Fruit fly (Drosophila melanogaster) whole organism, adult: ENCODE data around the gene LeuRS.

Experiments
- CG11617 ChIP-seq: fragments of 200-800 bp; sonication (Bioruptor generic); optimal IDR thresholded peaks from 2 replicates; lab custom pipeline; 2017; ENCODE audit warnings: mild to moderate bottlenecking, missing biosample characterization, missing genetic modification reagents, missing genetic modification characterization
- CG12768 ChIP-seq: fragments of 200-800 bp; sonication (Bioruptor generic); optimal IDR thresholded peaks from 2 replicates; lab custom pipeline; 2017; ENCODE audit warnings: missing biosample characterization, missing genetic modification characterization, mild to moderate bottlenecking, moderate library complexity, missing genetic modification reagents
- CG14711 ChIP-seq: fragments of 200-800 bp; sonication (Bioruptor generic); optimal IDR thresholded peaks from 2 replicates; lab custom pipeline; 2018; ENCODE audit warnings: missing biosample characterization, mild to moderate bottlenecking, missing genetic modification characterization, moderate library complexity
- CG1620 ChIP-seq: fragments of 200-800 bp; sonication (Bioruptor generic); optimal IDR thresholded peaks from 2 replicates; lab custom pipeline; 2016; ENCODE audit warnings: missing biosample characterization, missing genetic modification characterization
- CG33017 ChIP-seq: fragments of 200-800 bp; sonication (Bioruptor generic); optimal IDR thresholded peaks from 2 replicates; lab custom pipeline; 2018; ENCODE audit warnings: missing biosample characterization, mild to moderate bottlenecking, missing genetic modification characterization, moderate library complexity
- CG7045 ChIP-seq: fragments of 200-800 bp; sonication (Bioruptor generic); optimal IDR thresholded peaks from 2 replicates; lab custom pipeline; 2017; ENCODE audit warnings: missing biosample characterization, mild to moderate bottlenecking, missing genetic modification characterization
- Clk ChIP-seq: fragments of 200-800 bp; sonication (Bioruptor generic); optimal IDR thresholded peaks from 2 replicates; lab custom pipeline; 2017; ENCODE audit warnings: missing biosample characterization, missing genetic modification characterization
- Crg-1 ChIP-seq: fragments of 200-800 bp; sonication (Bioruptor generic); optimal IDR thresholded peaks from 2 replicates; lab custom pipeline; 2016; ENCODE audit warnings: missing biosample characterization, missing genetic modification characterization
- Hr96 ChIP-seq: fragments of 200-800 bp; sonication (Bioruptor generic); optimal IDR thresholded peaks from 2 replicates; lab custom pipeline; 2016; ENCODE audit warnings: missing biosample characterization, missing genetic modification characterization
- Mnt ChIP-seq: fragments of 200-800 bp; sonication (Bioruptor generic); optimal IDR thresholded peaks from 2 replicates; lab custom pipeline; 2016; ENCODE audit warnings: missing biosample characterization, mild to moderate bottlenecking, missing genetic modification characterization
- bab1 ChIP-seq: fragments of 200-800 bp; sonication (Bioruptor generic); optimal IDR thresholded peaks from 3 replicates; lab custom pipeline; 2019; ENCODE audit warnings: missing biosample characterization, mild to moderate bottlenecking, missing genetic modification characterization, moderate library complexity
- cic ChIP-seq: fragments of 200-800 bp; sonication (Bioruptor generic); optimal IDR thresholded peaks from 2 replicates; lab custom pipeline; 2017; ENCODE audit warnings: missing biosample characterization, mild to moderate bottlenecking, missing genetic modification characterization, moderate library complexity
- cnc ChIP-seq, 2 experiments: fragments of >200 bp; optimal IDR thresholded peaks; 2 replicates each; lab custom pipeline; 2017
- kay ChIP-seq: fragments of 200-800 bp; sonication (Bioruptor generic); peaks from one replicate; lab custom pipeline; 2016; ENCODE audit warnings: missing biosample characterization, missing genetic modification characterization, borderline replicate concordance
- ovo ChIP-seq: fragments of 200-800 bp; sonication (Bioruptor generic); optimal IDR thresholded peaks from 2 replicates; lab custom pipeline; 2016; ENCODE audit warnings: missing biosample characterization, missing genetic modification characterization
- pad ChIP-seq: fragments of 200-800 bp; sonication (Bioruptor generic); optimal IDR thresholded peaks from 3 replicates; lab custom pipeline; 2017; ENCODE audit warnings: missing biosample characterization, missing genetic modification characterization, mild to moderate bottlenecking, moderate library complexity, missing genetic modification reagents
- tj ChIP-seq: fragments of 200-800 bp; sonication (Bioruptor generic); optimal IDR thresholded peaks from 3 replicates; lab custom pipeline; 2017; ENCODE audit warnings: missing biosample characterization, mild to moderate bottlenecking, missing genetic modification characterization, moderate library complexity
- toe ChIP-seq: fragments of 200-800 bp; sonication (Bioruptor generic); optimal IDR thresholded peaks from 2 replicates; lab custom pipeline; 2016; ENCODE audit warnings: missing biosample characterization, missing genetic modification characterization

LeuRS gene

DNA sequence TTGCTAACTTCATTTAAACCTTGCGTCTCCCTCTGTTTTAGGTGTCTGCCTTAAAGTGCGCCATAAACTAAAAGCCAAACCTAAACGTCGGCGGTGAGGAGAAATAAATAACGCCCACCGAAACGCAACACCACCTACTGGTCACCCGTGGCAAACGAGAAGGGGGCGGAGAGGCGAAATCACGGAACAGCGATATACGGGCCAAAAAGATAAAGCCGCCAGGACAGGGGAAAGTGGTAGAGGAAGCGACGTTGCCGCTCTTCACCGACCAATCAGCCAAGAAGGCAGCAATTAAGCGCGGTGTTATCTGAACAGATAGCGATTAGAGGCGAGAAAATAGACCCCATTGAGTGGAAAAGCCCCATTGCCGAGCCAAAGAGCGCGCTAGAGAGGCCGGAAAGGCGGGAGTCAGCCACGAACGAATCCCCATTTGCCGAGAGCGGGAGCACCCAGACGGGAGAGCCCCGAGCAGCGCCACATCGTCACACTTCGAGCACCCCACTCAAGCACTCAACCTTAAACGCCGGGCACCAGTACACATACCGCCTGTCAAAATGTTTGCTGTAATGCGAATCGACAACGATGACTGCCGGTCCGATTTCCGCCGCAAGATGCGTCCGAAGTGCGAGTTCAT lies 30.7 kb upstream of the LeuRS start:
- TF ChIP-seq Crg-1 (GFP tag; lab: Kevin White, UChicago), result no peak
- TF ChIP-seq Mnt (GFP tag; lab: Kevin White, UChicago), result no peak
- TF ChIP-seq Hr96 (GFP tag; lab: Kevin White, UChicago), result no peak
- no peak for TF ChIP-seq bab1 (GFP tag; lab: Kevin White, UChicago)
- peak; percentile 22 for TF ChIP-seq pad (GFP tag; lab: Kevin White, UChicago)

dm6 chr2L:3543062-3543461 lies 28.6 kb upstream of the LeuRS start:
- TF ChIP-seq CG1620 (GFP tag; lab: Kevin White, UChicago), result no peak
- TF ChIP-seq Crg-1 (GFP tag; lab: Kevin White, UChicago), result no peak

dm6 chr2L:3539996-3540395 lies 25.5 kb upstream of the LeuRS start:
- no peak for TF ChIP-seq CG12768 (GFP tag; lab: Kevin White, UChicago)
- TF ChIP-seq Crg-1 (GFP tag; lab: Kevin White, UChicago), result no peak
- TF ChIP-seq CG33017 (tag; lab: Kevin White, UChicago), result no peak
- TF ChIP-seq Hr96 (GFP tag; lab: Kevin White, UChicago), result no peak
- no peak for TF ChIP-seq cic (GFP tag; lab: Kevin White, UChicago)
- no peak for TF ChIP-seq toe (GFP tag; lab: Kevin White, UChicago)
- no peak for TF ChIP-seq bab1 (GFP tag; lab: Kevin White, UChicago)
- no peak for TF ChIP-seq tj (GFP tag; lab: Kevin White, UChicago)

dm6 chr2L:3539412-3539743 lies 24.9 kb upstream of the LeuRS start:
- TF ChIP-seq ovo (GFP tag; lab: Kevin White, UChicago), result no peak
- TF ChIP-seq CG11617 (GFP tag; lab: Kevin White, UChicago), result no peak
- no peak for TF ChIP-seq bab1 (GFP tag; lab: Kevin White, UChicago)
- TF ChIP-seq CG33017 (tag; lab: Kevin White, UChicago), result no peak
- no peak for TF ChIP-seq CG14711
- no peak for TF ChIP-seq cic (GFP tag; lab: Kevin White, UChicago)
- no peak for TF ChIP-seq CG12768 (GFP tag; lab: Kevin White, UChicago)
- no peak for TF ChIP-seq Crg-1 (GFP tag; lab: Kevin White, UChicago)
- no peak for TF ChIP-seq CG1620 (GFP tag; lab: Kevin White, UChicago)
- TF ChIP-seq Clk (GFP tag; lab: Kevin White, UChicago), result no peak
- no peak for TF ChIP-seq tj (GFP tag; lab: Kevin White, UChicago)

DNA sequence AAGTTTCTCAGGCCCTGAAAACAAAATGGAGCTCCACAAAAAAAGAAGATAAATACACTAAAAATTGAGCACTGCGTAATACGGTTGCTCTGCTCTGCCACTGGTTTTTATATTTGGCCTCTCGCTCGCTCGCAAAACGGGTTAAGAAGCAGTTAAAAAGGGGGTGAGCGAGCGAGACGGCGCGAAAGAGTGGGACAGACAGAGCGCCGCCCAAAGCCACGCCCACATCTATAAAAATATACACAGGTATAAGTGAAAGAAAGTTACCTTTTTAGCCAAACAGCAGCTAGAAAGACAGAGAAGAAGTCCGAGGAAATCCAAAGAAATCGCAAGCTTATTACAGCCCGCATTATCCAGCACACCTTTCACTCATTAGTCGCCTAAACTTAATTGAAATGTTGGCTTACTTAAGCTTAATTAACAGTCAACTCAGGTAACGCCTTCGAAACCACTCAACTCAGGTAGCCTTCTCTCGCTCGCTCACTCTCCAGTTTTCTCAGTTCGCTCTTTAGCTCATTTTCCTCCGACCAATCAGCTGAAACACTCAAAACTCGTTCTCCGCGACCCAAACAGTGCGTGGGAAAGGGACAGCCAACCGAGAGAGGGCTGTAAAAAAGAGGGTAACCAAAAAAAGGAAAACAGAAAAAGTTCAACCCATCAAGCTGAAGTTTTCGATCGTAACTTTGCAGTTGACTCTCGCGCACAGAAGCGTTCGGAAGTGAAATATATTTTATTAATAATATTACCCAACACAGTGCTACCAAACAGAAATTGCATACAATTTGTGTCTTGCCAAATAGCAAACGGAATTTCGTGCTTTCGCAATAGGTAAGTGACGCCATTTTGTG lies 24.3 kb upstream of the LeuRS start, which contains the start of gene drm:
Gene drm, plus strand, starts transcription at position 684 of the 848 bp plus-strand sequence.
- TF ChIP-seq ovo (GFP tag; lab: Kevin White, UChicago) (peak; percentile 40), pad (GFP tag; lab: Kevin White, UChicago) (peak; percentile 86), CG33017 (tag; lab: Kevin White, UChicago) (no peak), Clk (GFP tag; lab: Kevin White, UChicago) (no peak), CG1620 (GFP tag; lab: Kevin White, UChicago) (no peak), Hr96 (GFP tag; lab: Kevin White, UChicago) (no peak)

dm6 chr2L:3534227-3534842 lies 19.9 kb upstream of the LeuRS start:
- no peak for TF ChIP-seq Clk (GFP tag; lab: Kevin White, UChicago)
- TF ChIP-seq pad (GFP tag; lab: Kevin White, UChicago), result no peak
- no peak for TF ChIP-seq CG1620 (GFP tag; lab: Kevin White, UChicago)
- TF ChIP-seq cnc (optimal IDR thresholded peaks at IDR 0.05; lab: Kevin White, UChicago), result no peak
- TF ChIP-seq CG14711, result no peak
- TF ChIP-seq CG7045 (GFP tag; lab: Kevin White, UChicago), result no peak
- no peak for TF ChIP-seq kay (GFP tag; lab: Kevin White, UChicago)

dm6 chr2L:3532973-3533525 lies 18.6 kb upstream of the LeuRS start:
- no peak for TF ChIP-seq toe (GFP tag; lab: Kevin White, UChicago)
- no peak for TF ChIP-seq Clk (GFP tag; lab: Kevin White, UChicago)
- no peak for TF ChIP-seq pad (GFP tag; lab: Kevin White, UChicago)
